In genomic region chr3R:15332994-15333393, dm6 we compare ENCODE assay signal across 1 fruit fly cellular context.
A peak's percentile ranks its signal among the peaks of the same experiment; 100 is the strongest.
TF ChIP-seq lines count a peak whose summit lies in the region.

Fkbp39 (minus strand) TSS chr3R:15333133.
Cyfip (plus strand) TSS chr3R:15333266.

TF ChIP-seq in whole organism, embryonic, 481 proteins besides CTCF, POLR2A, EP300 and RAD21 (continued from another document and continues in another):
- TF ChIP-seq danr (GFP tag; IDR thresholded peaks at IDR 0.05; lab: Robert Waterston, UW), result no peak
- peak; percentile 38; the same call in 1 of the 4 replicates for TF ChIP-seq Gug (GFP tag; IDR thresholded peaks at IDR 0.05; lab: Robert Waterston, UW)
- TF ChIP-seq CG2875 (GFP tag; optimal IDR thresholded peaks at IDR 0.05; lab: Kevin White, UChicago), result no peak
- TF ChIP-seq dm (GFP tag; optimal IDR thresholded peaks at IDR 0.05; lab: Kevin White, UChicago), result peak; percentile 97
- TF ChIP-seq fu2 (GFP tag; optimal IDR thresholded peaks at IDR 0.05; lab: Kevin White, UChicago), result peak; percentile 47
- peak; percentile 21 for TF ChIP-seq mirr (GFP tag; optimal IDR thresholded peaks at IDR 0.05; lab: Kevin White, UChicago)
- peak; percentile 20 for TF ChIP-seq CG9817 (tag; optimal IDR thresholded peaks at IDR 0.05; lab: Kevin White, UChicago)
- TF ChIP-seq slou (GFP tag; optimal IDR thresholded peaks at IDR 0.05; lab: Kevin White, UChicago), result peak; percentile 20
- no peak for TF ChIP-seq ttk (GFP tag; IDR thresholded peaks at IDR 0.05; lab: Robert Waterston, UW)
- no peak for TF ChIP-seq HHEX (GFP tag; optimal IDR thresholded peaks at IDR 0.05; lab: Kevin White, UChicago)
- peak; percentile 7 for TF ChIP-seq CG7556 (GFP tag; optimal IDR thresholded peaks at IDR 0.05; lab: Kevin White, UChicago)
- peak; percentile 27 for TF ChIP-seq zf30C (GFP tag; optimal IDR thresholded peaks at IDR 0.05; lab: Kevin White, UChicago)
- no peak for TF ChIP-seq esg (GFP tag; conservative IDR thresholded peaks at IDR 0.05; lab: Robert Waterston, UW)
- peak; percentile 69 for TF ChIP-seq Fer1 (GFP tag; optimal IDR thresholded peaks at IDR 0.05; lab: Kevin White, UChicago)
- TF ChIP-seq CG43689 (GFP tag; IDR thresholded peaks at IDR 0.05; lab: Robert Waterston, UW), result no peak
- TF ChIP-seq YL-1 (GFP tag; optimal IDR thresholded peaks at IDR 0.05; lab: Kevin White, UChicago), result peak; percentile 98
- TF ChIP-seq lab (GFP tag; optimal IDR thresholded peaks at IDR 0.05; lab: Kevin White, UChicago), result no peak
- no peak for TF ChIP-seq Dip2 (GFP tag; IDR thresholded peaks at IDR 0.05; lab: Robert Waterston, UW)
- peak; percentile 55 for TF ChIP-seq CG12155 (GFP tag; optimal IDR thresholded peaks at IDR 0.05; lab: Kevin White, UChicago)
- TF ChIP-seq pzg (GFP tag; optimal IDR thresholded peaks at IDR 0.05; lab: Kevin White, UChicago), result peak; percentile 100
- peak; percentile 36 for TF ChIP-seq Meics (GFP tag; optimal IDR thresholded peaks at IDR 0.05; lab: Kevin White, UChicago)
- TF ChIP-seq CrebB (tag; optimal IDR thresholded peaks at IDR 0.05; lab: Kevin White, UChicago), result peak; percentile 43
- TF ChIP-seq vnd (GFP tag; IDR thresholded peaks at IDR 0.05; lab: Robert Waterston, UW; ENCODE audit: partially characterized antibody), result peak; percentile 44; the same call in 1 of the 3 replicates
- peak; percentile 35 for TF ChIP-seq kah (GFP tag; optimal IDR thresholded peaks at IDR 0.05; lab: Kevin White, UChicago)
- TF ChIP-seq CG14014 (GFP tag; IDR thresholded peaks at IDR 0.05; lab: Robert Waterston, UW), result peak; percentile 51; the same call in 1 of the 2 replicates
- TF ChIP-seq HLHmδ (GFP tag; optimal IDR thresholded peaks at IDR 0.05; lab: Kevin White, UChicago), result peak; percentile 17
- TF ChIP-seq Atf-2 (GFP tag; optimal IDR thresholded peaks at IDR 0.05; lab: Kevin White, UChicago), result no peak
- TF ChIP-seq sob (GFP tag; IDR thresholded peaks at IDR 0.05; lab: Robert Waterston, UW), result peak; percentile 81
- TF ChIP-seq al (GFP tag; IDR thresholded peaks at IDR 0.05; lab: Robert Waterston, UW), result 0 out of 2 replicates have a peak, but pooled peaks have one; percentile 19
- TF ChIP-seq NC2β (GFP tag; optimal IDR thresholded peaks at IDR 0.05; lab: Kevin White, UChicago), result peak; percentile 80
- TF ChIP-seq BEAF-32 (GFP tag; optimal IDR thresholded peaks at IDR 0.05; lab: Kevin White, UChicago), result peak; percentile 82
- TF ChIP-seq rib (GFP tag; IDR thresholded peaks at IDR 0.05; lab: Robert Waterston, UW), result peak; percentile 70; the same call in 1 of the 2 replicates
- peak; percentile 40 for TF ChIP-seq tin (GFP tag; optimal IDR thresholded peaks at IDR 0.05; lab: Kevin White, UChicago)
- peak; percentile 71 for TF ChIP-seq Dp (GFP tag; optimal IDR thresholded peaks at IDR 0.05; lab: Kevin White, UChicago)
- no peak for TF ChIP-seq CG11085 (GFP tag; IDR thresholded peaks at IDR 0.05; lab: Robert Waterston, UW)
- no peak for TF ChIP-seq emc (GFP tag; optimal IDR thresholded peaks at IDR 0.05; lab: Kevin White, UChicago)
- no peak for TF ChIP-seq CG14050 (GFP tag; IDR thresholded peaks at IDR 0.05; lab: Robert Waterston, UW)
- TF ChIP-seq Ptx1 (GFP tag; IDR thresholded peaks at IDR 0.05; lab: Robert Waterston, UW), result peak; percentile 39; the same call in 1 of the 2 replicates
- peak; percentile 17 for TF ChIP-seq PHDP (tag; optimal IDR thresholded peaks at IDR 0.05; lab: Kevin White, UChicago)
- TF ChIP-seq Gsc (GFP tag; IDR thresholded peaks at IDR 0.05; lab: Robert Waterston, UW), result no peak
- TF ChIP-seq yki (optimal IDR thresholded peaks at IDR 0.05; lab: Kevin White, UChicago), result no peak
- no peak for TF ChIP-seq ash1 (GFP tag; optimal IDR thresholded peaks at IDR 0.05; lab: Kevin White, UChicago)
- TF ChIP-seq mld (GFP tag; IDR thresholded peaks at IDR 0.05; lab: Robert Waterston, UW; ENCODE audit: partially characterized antibody), result peak; percentile 40; the same call in 1 of the 3 replicates
- peak; percentile 27 for TF ChIP-seq Fer3 (tag; optimal IDR thresholded peaks at IDR 0.05; lab: Kevin White, UChicago)
- no peak for TF ChIP-seq CG3065 (GFP tag; optimal IDR thresholded peaks at IDR 0.05; lab: Kevin White, UChicago)
- TF ChIP-seq sr (GFP tag; IDR thresholded peaks at IDR 0.05; lab: Robert Waterston, UW), result no peak
- no peak for TF ChIP-seq CG8089 (GFP tag; optimal IDR thresholded peaks at IDR 0.05; lab: Kevin White, UChicago)
- TF ChIP-seq CG34376 (GFP tag; optimal IDR thresholded peaks at IDR 0.05; lab: Kevin White, UChicago), result peak; percentile 15
- TF ChIP-seq wek (GFP tag; optimal IDR thresholded peaks at IDR 0.05; lab: Kevin White, UChicago), result no peak
- no peak for TF ChIP-seq CG4707 (GFP tag; optimal IDR thresholded peaks at IDR 0.05; lab: Kevin White, UChicago)
- peak; percentile 68 for TF ChIP-seq Scr (GFP tag; IDR thresholded peaks at IDR 0.05; lab: Robert Waterston, UW; ENCODE audit: partially characterized antibody)
- peak; percentile 29 for TF ChIP-seq CG1647 (GFP tag; optimal IDR thresholded peaks at IDR 0.05; lab: Kevin White, UChicago)
- TF ChIP-seq ssp (GFP tag; IDR thresholded peaks at IDR 0.05; lab: Robert Waterston, UW), result peak; percentile 31; the same call in 1 of the 2 replicates
- TF ChIP-seq Sry-β (GFP tag; optimal IDR thresholded peaks at IDR 0.05; lab: Kevin White, UChicago), result no peak
- TF ChIP-seq h (optimal IDR thresholded peaks at IDR 0.05; lab: Kevin White, UChicago), result no peak
- peak; percentile 56 for TF ChIP-seq CG7987 (GFP tag; optimal IDR thresholded peaks at IDR 0.05; lab: Kevin White, UChicago)
- no peak for TF ChIP-seq CG8765 (GFP tag; IDR thresholded peaks at IDR 0.05; lab: Robert Waterston, UW)
- TF ChIP-seq CG6254 (GFP tag; optimal IDR thresholded peaks at IDR 0.05; lab: Kevin White, UChicago), result no peak
- TF ChIP-seq TFAM (GFP tag; optimal IDR thresholded peaks at IDR 0.05; lab: Kevin White, UChicago), result no peak
- peak; percentile 93 for TF ChIP-seq CG1603 (tag; optimal IDR thresholded peaks at IDR 0.05; lab: Kevin White, UChicago)
- TF ChIP-seq Six4 (GFP tag; optimal IDR thresholded peaks at IDR 0.05; lab: Kevin White, UChicago), result peak; percentile 36
- TF ChIP-seq Taf1 (GFP tag; IDR thresholded peaks at IDR 0.05; lab: Robert Waterston, UW), result no peak
- TF ChIP-seq Dfd (GFP tag; optimal IDR thresholded peaks at IDR 0.05; lab: Kevin White, UChicago), result no peak
- no peak for TF ChIP-seq twi (tag; optimal IDR thresholded peaks at IDR 0.05; lab: Kevin White, UChicago)
- TF ChIP-seq CG17568 (GFP tag; optimal IDR thresholded peaks at IDR 0.05; lab: Kevin White, UChicago), result no peak
- peak; percentile 53 for TF ChIP-seq ems (GFP tag; optimal IDR thresholded peaks at IDR 0.05; lab: Kevin White, UChicago)
- no peak for TF ChIP-seq CG13894 (tag; optimal IDR thresholded peaks at IDR 0.05; lab: Kevin White, UChicago)
- no peak for TF ChIP-seq CG17385 (GFP tag; optimal IDR thresholded peaks at IDR 0.05; lab: Kevin White, UChicago)
- TF ChIP-seq caup (GFP tag; optimal IDR thresholded peaks at IDR 0.05; lab: Kevin White, UChicago; ENCODE audit: severe bottlenecking), result peak; percentile 64
- TF ChIP-seq Eip74EF (GFP tag; optimal IDR thresholded peaks at IDR 0.05; lab: Kevin White, UChicago), result no peak
- TF ChIP-seq ftz-f1 (GFP tag; optimal IDR thresholded peaks at IDR 0.05; lab: Kevin White, UChicago), result peak; percentile 73
- TF ChIP-seq CG2202 (tag; optimal IDR thresholded peaks at IDR 0.05; lab: Kevin White, UChicago), result peak; percentile 18
- no peak for TF ChIP-seq CG12299 (tag; optimal IDR thresholded peaks at IDR 0.05; lab: Kevin White, UChicago)
- TF ChIP-seq otp (GFP tag; IDR thresholded peaks at IDR 0.05; lab: Robert Waterston, UW), result no peak
- peak; percentile 59 for TF ChIP-seq Dad (GFP tag; optimal IDR thresholded peaks at IDR 0.05; lab: Kevin White, UChicago)
- peak; percentile 57 for TF ChIP-seq D (optimal IDR thresholded peaks at IDR 0.05; lab: Kevin White, UChicago)
- TF ChIP-seq D (GFP tag; optimal IDR thresholded peaks at IDR 0.05; lab: Kevin White, UChicago), result no peak
- no peak for TF ChIP-seq Hr78 (GFP tag; optimal IDR thresholded peaks at IDR 0.05; lab: Kevin White, UChicago)
- peak; percentile 18 for TF ChIP-seq CG3995 (GFP tag; optimal IDR thresholded peaks at IDR 0.05; lab: Kevin White, UChicago)
- no peak for TF ChIP-seq grn (GFP tag; optimal IDR thresholded peaks at IDR 0.05; lab: Kevin White, UChicago)
- TF ChIP-seq corto (GFP tag; optimal IDR thresholded peaks at IDR 0.05; lab: Kevin White, UChicago), result no peak
- peak; percentile 69 for TF ChIP-seq CG3847 (GFP tag; IDR thresholded peaks at IDR 0.05; lab: Robert Waterston, UW)
- peak; percentile 66; the same call in 2 of the 3 replicates for TF ChIP-seq ken (GFP tag; IDR thresholded peaks at IDR 0.05; lab: Robert Waterston, UW)
- TF ChIP-seq CG8944 (GFP tag; optimal IDR thresholded peaks at IDR 0.05; lab: Kevin White, UChicago), result peak; percentile 38
- peak; percentile 21 for TF ChIP-seq Dip3 (GFP tag; optimal IDR thresholded peaks at IDR 0.05; lab: Kevin White, UChicago)
- TF ChIP-seq CG8924 (tag; optimal IDR thresholded peaks at IDR 0.05; lab: Kevin White, UChicago), result peak; percentile 40
- no peak for TF ChIP-seq kni (GFP tag; optimal IDR thresholded peaks at IDR 0.05; lab: Kevin White, UChicago)
- TF ChIP-seq Pdp1 (GFP tag; optimal IDR thresholded peaks at IDR 0.05; lab: Kevin White, UChicago), result peak; percentile 30 to 90
- peak; percentile 32 for TF ChIP-seq repo (GFP tag; optimal IDR thresholded peaks at IDR 0.05; lab: Kevin White, UChicago)
- no peak for TF ChIP-seq lola (GFP tag; optimal IDR thresholded peaks at IDR 0.05; lab: Kevin White, UChicago)
- TF ChIP-seq Dek (tag; optimal IDR thresholded peaks at IDR 0.05; lab: Kevin White, UChicago), result peak; percentile 30
- no peak for TF ChIP-seq Fer2 (tag; optimal IDR thresholded peaks at IDR 0.05; lab: Kevin White, UChicago)
- no peak for TF ChIP-seq CG18764 (GFP tag; optimal IDR thresholded peaks at IDR 0.05; lab: Kevin White, UChicago)
- TF ChIP-seq ERR (GFP tag; optimal IDR thresholded peaks at IDR 0.05; lab: Kevin White, UChicago), result peak; percentile 62
- TF ChIP-seq nmo (GFP tag; optimal IDR thresholded peaks at IDR 0.05; lab: Kevin White, UChicago), result peak; percentile 76
- no peak for TF ChIP-seq tap (tag; optimal IDR thresholded peaks at IDR 0.05; lab: Kevin White, UChicago)
- peak; percentile 74; the same call in 2 of the 3 replicates for TF ChIP-seq CG11560 (tag; IDR thresholded peaks at IDR 0.05; lab: Robert Waterston, UW)
- TF ChIP-seq CG12744 (GFP tag; optimal IDR thresholded peaks at IDR 0.05; lab: Kevin White, UChicago), result no peak
- TF ChIP-seq Aef1 (GFP tag; IDR thresholded peaks at IDR 0.05; lab: Robert Waterston, UW), result peak; percentile 83
- peak; percentile 4 for TF ChIP-seq fd102C (GFP tag; optimal IDR thresholded peaks at IDR 0.05; lab: Kevin White, UChicago)
- peak; percentile 77 for TF ChIP-seq B-H2 (GFP tag; optimal IDR thresholded peaks at IDR 0.05; lab: Kevin White, UChicago)
- no peak for TF ChIP-seq bowl (GFP tag; IDR thresholded peaks at IDR 0.05; lab: Robert Waterston, UW)
- TF ChIP-seq trh (GFP tag; optimal IDR thresholded peaks at IDR 0.05; lab: Kevin White, UChicago), result no peak
- TF ChIP-seq mam (GFP tag; optimal IDR thresholded peaks at IDR 0.05; lab: Kevin White, UChicago), result peak; percentile 69
- no peak for TF ChIP-seq CG33557 (GFP tag; optimal IDR thresholded peaks at IDR 0.05; lab: Kevin White, UChicago)
- TF ChIP-seq CG10979 (tag; optimal IDR thresholded peaks at IDR 0.05; lab: Kevin White, UChicago), result peak; percentile 21
- no peak for TF ChIP-seq Jarid2 (GFP tag; optimal IDR thresholded peaks at IDR 0.05; lab: Kevin White, UChicago)
- TF ChIP-seq CG10321 (GFP tag; IDR thresholded peaks at IDR 0.05; lab: Robert Waterston, UW), result no peak
- peak; percentile 59 for TF ChIP-seq tx (GFP tag; optimal IDR thresholded peaks at IDR 0.05; lab: Kevin White, UChicago)
- TF ChIP-seq CG12104 (GFP tag; optimal IDR thresholded peaks at IDR 0.05; lab: Kevin White, UChicago), result no peak
- TF ChIP-seq phol (tag; optimal IDR thresholded peaks at IDR 0.05; lab: Kevin White, UChicago), result peak; percentile 83
- TF ChIP-seq CG9727 (GFP tag; optimal IDR thresholded peaks at IDR 0.05; lab: Kevin White, UChicago), result peak; percentile 2
- no peak for TF ChIP-seq croc (GFP tag; conservative IDR thresholded peaks at IDR 0.05; lab: Robert Waterston, UW)
- peak; percentile 40 for TF ChIP-seq Chrac-16 (GFP tag; optimal IDR thresholded peaks at IDR 0.05; lab: Kevin White, UChicago)
- TF ChIP-seq HLH54F (GFP tag; optimal IDR thresholded peaks at IDR 0.05; lab: Kevin White, UChicago), result peak; percentile 64
- TF ChIP-seq CG1792 (GFP tag; optimal IDR thresholded peaks at IDR 0.05; lab: Kevin White, UChicago), result peak; percentile 22
- peak; percentile 82 for TF ChIP-seq CG34224 (GFP tag; IDR thresholded peaks at IDR 0.05; lab: Robert Waterston, UW; ENCODE audit: partially characterized antibody)
- peak; percentile 77 for TF ChIP-seq CG17829 (tag; optimal IDR thresholded peaks at IDR 0.05; lab: Kevin White, UChicago)
- no peak for TF ChIP-seq ara (GFP tag; IDR thresholded peaks at IDR 0.05; lab: Robert Waterston, UW)
- peak; percentile 62 for TF ChIP-seq p53 (GFP tag; optimal IDR thresholded peaks at IDR 0.05; lab: Kevin White, UChicago)
- 0 out of 4 replicates have a peak, but pooled peaks have one; percentile 65 for TF ChIP-seq chinmo (GFP tag; IDR thresholded peaks at IDR 0.05; lab: Robert Waterston, UW; ENCODE audit: partially characterized antibody)
- no peak for TF ChIP-seq wor (GFP tag; IDR thresholded peaks at IDR 0.05; lab: Robert Waterston, UW)
- TF ChIP-seq cato (GFP tag; optimal IDR thresholded peaks at IDR 0.05; lab: Kevin White, UChicago; ENCODE audit: borderline replicate concordance), result no peak
- TF ChIP-seq CG10431 (GFP tag; optimal IDR thresholded peaks at IDR 0.05; lab: Kevin White, UChicago), result no peak
- peak; percentile 46 for TF ChIP-seq Hsf (GFP tag; optimal IDR thresholded peaks at IDR 0.05; lab: Kevin White, UChicago)
- TF ChIP-seq dpn (GFP tag; optimal IDR thresholded peaks at IDR 0.05; lab: Kevin White, UChicago), result peak; percentile 41 to 57
- TF ChIP-seq ind (GFP tag; optimal IDR thresholded peaks at IDR 0.05; lab: Kevin White, UChicago), result peak; percentile 25
- peak; percentile 67 for TF ChIP-seq Side (GFP tag; optimal IDR thresholded peaks at IDR 0.05; lab: Kevin White, UChicago)
- TF ChIP-seq luna (GFP tag; optimal IDR thresholded peaks at IDR 0.05; lab: Kevin White, UChicago), result peak; percentile 7
- TF ChIP-seq Sox100B (GFP tag; optimal IDR thresholded peaks at IDR 0.05; lab: Kevin White, UChicago), result no peak
- TF ChIP-seq Mes4 (GFP tag; optimal IDR thresholded peaks at IDR 0.05; lab: Kevin White, UChicago), result peak; percentile 52
- no peak for TF ChIP-seq HLH3B (GFP tag; IDR thresholded peaks at IDR 0.05; lab: Robert Waterston, UW)
